Worm (Caenorhabditis elegans) whole organism, mixed stage, embryonic: ENCODE measurements around the gene tbx-11.

Source experiments
- blmp-1 ChIP-seq: fragments of 150-350 bp; optimal IDR thresholded peaks from 2 replicates; lab custom pipeline; 2014; ENCODE audit warnings: missing biosample characterization, missing genetic modification characterization
- cnd-1 ChIP-seq: fragments of 200-800 bp; sonication (Bioruptor generic); optimal IDR thresholded peaks from 2 replicates; lab custom pipeline; 2018; ENCODE audit warnings: mild to moderate bottlenecking, missing genetic modification characterization, missing compliant biosample characterization
- elt-1 ChIP-seq: sonication (generic microtip); optimal IDR thresholded peaks from 2 replicates; lab custom pipeline; 2017; ENCODE audit warnings: missing genetic modification characterization, mild to moderate bottlenecking, missing compliant biosample characterization, antibody characterized with exemption, moderate library complexity, borderline replicate concordance; ENCODE audit not compliant: insufficient read depth
- lin-13 ChIP-seq: fragments of 150-350 bp; optimal IDR thresholded peaks from 2 replicates; lab custom pipeline; 2014; ENCODE audit warnings: missing biosample characterization, missing genetic modification characterization
- lsy-2 ChIP-seq: fragments of 150-350 bp; optimal IDR thresholded peaks from 2 replicates; lab custom pipeline; 2014; ENCODE audit warnings: missing biosample characterization, missing genetic modification characterization
- mep-1 ChIP-seq: fragments of 150-350 bp; optimal IDR thresholded peaks from 2 replicates; lab custom pipeline; 2017; ENCODE audit warnings: missing biosample characterization, missing genetic modification reagents, missing genetic modification characterization, inconsistent platforms
- nhr-12 ChIP-seq: fragments of 150-350 bp; optimal IDR thresholded peaks from 2 replicates; lab custom pipeline; 2014; ENCODE audit warnings: missing biosample characterization, missing genetic modification characterization
- nhr-237 ChIP-seq: fragments of 150-350 bp; optimal IDR thresholded peaks from 2 replicates; lab custom pipeline; 2014; ENCODE audit warnings: missing biosample characterization, missing genetic modification characterization
- nhr-76 ChIP-seq: sonication (generic microtip); optimal IDR thresholded peaks from 2 replicates; lab custom pipeline; 2017; ENCODE audit warnings: missing biosample characterization, missing genetic modification characterization
- pha-4 ChIP-seq: fragments of 150-350 bp; optimal IDR thresholded peaks from 2 replicates; lab custom pipeline; 2018; ENCODE audit warnings: missing biosample characterization, missing genetic modification reagents, missing genetic modification characterization
- snpc-4 ChIP-seq: fragments of 150-350 bp; optimal IDR thresholded peaks from 2 replicates; lab custom pipeline; 2014; ENCODE audit warnings: missing biosample characterization, missing genetic modification characterization
- ztf-11 ChIP-seq: fragments of 150-350 bp; optimal IDR thresholded peaks from 2 replicates; lab custom pipeline; 2014; ENCODE audit warnings: missing biosample characterization, missing genetic modification characterization

DNA sequence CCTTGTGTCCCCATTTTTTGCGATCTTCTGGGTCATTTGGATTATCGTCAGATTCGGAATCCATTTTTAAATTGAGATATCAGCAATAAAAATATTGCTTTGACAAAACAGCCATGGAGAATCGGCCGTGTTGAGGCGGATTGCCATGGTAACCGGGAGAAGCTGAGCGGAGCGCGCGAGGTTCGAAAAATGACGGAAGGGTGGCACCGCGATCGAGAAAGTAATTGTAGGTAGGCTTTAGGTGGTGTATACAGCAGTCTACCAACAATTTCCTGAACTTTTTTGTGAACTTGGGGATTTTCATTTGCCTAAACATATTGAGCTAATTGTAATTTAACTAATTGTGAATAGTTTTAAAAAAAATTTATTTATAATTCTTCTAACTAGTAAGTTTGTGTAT is 7.4 kb downstream of the tbx-11 start, which contains the start of gene ift-139:
- no peak for TF ChIP-seq nhr-237 (tag; lab: Kevin White, UChicago)
- no peak for TF ChIP-seq blmp-1 (tag; lab: Kevin White, UChicago)
- TF ChIP-seq pha-4: no peak
- no peak for TF ChIP-seq lin-13 (tag; lab: Kevin White, UChicago)
- no peak for TF ChIP-seq nhr-76 (tag; lab: Kevin White, UChicago)
- no peak for TF ChIP-seq cnd-1 (tag; lab: Kevin White, UChicago)
- TF ChIP-seq nhr-12: no peak
- TF ChIP-seq elt-1 (tag; lab: Kevin White, UChicago): no peak
- TF ChIP-seq mep-1 (tag; lab: Kevin White, UChicago): no peak
- TF ChIP-seq lsy-2: no peak
- no peak for TF ChIP-seq snpc-4 (tag; lab: Kevin White, UChicago)
- TF ChIP-seq ztf-11 (tag; lab: Kevin White, UChicago): no peak
